Worm (Caenorhabditis elegans): ENCODE measurements around the gene K07B1.7.

Gene K07B1.7

DNA sequence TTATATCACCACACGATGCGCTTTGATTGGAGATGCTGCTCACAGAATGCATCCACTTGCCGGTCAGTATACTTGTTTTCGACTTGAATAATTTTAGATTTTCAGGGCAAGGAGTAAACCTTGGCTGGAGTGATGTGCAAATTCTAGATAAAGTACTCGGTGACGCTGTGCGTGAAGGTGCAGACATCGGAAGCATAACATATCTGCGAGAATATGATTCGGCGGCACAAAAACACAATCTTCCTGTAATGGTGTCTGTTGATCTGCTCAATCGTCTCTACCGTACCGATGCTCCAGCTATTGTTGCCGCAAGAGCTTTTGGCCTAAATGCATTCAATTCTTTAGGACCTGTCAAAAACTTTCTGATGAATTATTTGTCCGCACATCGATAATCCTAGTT lies 8.3 kb downstream of the K07B1.7 start (continued):
- TF ChIP-seq sma-3 (GFP tag; optimal IDR thresholded peaks at IDR 0.05) (peak; percentile 51), ztf-1 (GFP tag; conservative IDR thresholded peaks at IDR 0.05) (no peak), crh-2 (tag; optimal IDR thresholded peaks at IDR 0.05) (no peak), ztf-11 (tag; optimal IDR thresholded peaks at IDR 0.05) (no peak), nhr-6 (tag; optimal IDR thresholded peaks at IDR 0.05) (peak; percentile 2), blmp-1 (tag; optimal IDR thresholded peaks at IDR 0.05; ENCODE audit: insufficient read depth) (no peak)

DNA sequence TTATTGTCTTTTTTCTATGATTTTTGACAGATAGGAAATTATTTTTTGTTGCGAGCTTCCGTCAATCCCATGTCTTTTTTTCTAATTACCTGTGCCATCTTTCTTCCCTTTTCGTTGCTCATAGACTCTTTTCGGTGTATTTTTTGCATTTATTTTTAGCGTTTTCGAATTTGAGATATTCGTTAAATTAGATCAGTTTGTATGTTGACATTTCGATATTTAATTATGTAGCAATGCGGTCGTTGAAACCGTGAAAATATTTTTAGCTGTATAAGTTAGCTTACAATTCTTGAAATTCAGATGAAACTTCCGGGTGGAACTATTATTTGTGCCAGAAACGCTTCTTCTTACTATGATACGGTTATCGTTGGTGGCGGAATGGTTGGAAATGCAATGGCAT lies 10.3 kb downstream of the K07B1.7 start, which contains the start of gene coq-6:
TSS of gene coq-6 (plus strand) at position 301 of the 400 bp plus-strand sequence.
- TF ChIP-seq zag-1 (tag; optimal IDR thresholded peaks at IDR 0.05) (no peak), ztf-4 (tag; optimal IDR thresholded peaks at IDR 0.05) (no peak), peb-1 (tag; optimal IDR thresholded peaks at IDR 0.05) (no peak), elt-1 (tag; optimal IDR thresholded peaks at IDR 0.05) (no peak), nhr-6 (tag; optimal IDR thresholded peaks at IDR 0.05) (no peak), unc-55 (GFP tag; optimal IDR thresholded peaks at IDR 0.05) (no peak), ZK546.5 (tag; optimal IDR thresholded peaks at IDR 0.05) (no peak), snpc-4 (tag; optimal IDR thresholded peaks at IDR 0.05) (no peak), lin-13 (GFP tag; optimal IDR thresholded peaks at IDR 0.05) (no peak), nhr-21 (tag; optimal IDR thresholded peaks at IDR 0.05) (no peak), R02D3.7 (tag; optimal IDR thresholded peaks at IDR 0.05) (no peak), gmeb-1 (tag; optimal IDR thresholded peaks at IDR 0.05) (no peak)

DNA sequence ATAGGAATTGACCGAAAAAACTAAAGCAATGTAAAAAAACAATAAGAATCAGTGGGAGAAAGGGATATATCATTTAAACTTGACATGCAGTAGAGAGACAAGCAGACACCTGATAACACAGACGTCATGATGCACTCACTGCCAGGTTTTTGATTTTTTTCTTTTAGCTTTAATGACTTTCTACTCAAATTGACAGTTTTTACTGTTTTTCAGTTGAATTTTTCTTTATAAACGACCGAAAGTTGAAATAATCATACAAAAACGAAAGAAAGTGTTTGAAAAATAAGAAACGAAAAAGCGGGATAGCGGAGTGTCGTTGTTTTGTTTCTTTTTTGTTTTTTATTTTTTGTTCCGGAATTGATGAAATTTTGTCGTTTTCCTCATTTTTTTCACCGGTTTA lies 12.5 kb downstream of the K07B1.7 start, which contains the start of gene ucp-4:
TSS of gene ucp-4 (plus strand) at position 83 of the 400 bp plus-strand sequence.
- no peak for TF ChIP-seq nhr-12 (tag; optimal IDR thresholded peaks at IDR 0.05)
- TF ChIP-seq sma-3 (GFP tag; optimal IDR thresholded peaks at IDR 0.05), result no peak
- TF ChIP-seq C34F6.9 (tag; optimal IDR thresholded peaks at IDR 0.05), result peak; percentile 37
- TF ChIP-seq egl-27 (tag; optimal IDR thresholded peaks at IDR 0.05), result no peak

DNA sequence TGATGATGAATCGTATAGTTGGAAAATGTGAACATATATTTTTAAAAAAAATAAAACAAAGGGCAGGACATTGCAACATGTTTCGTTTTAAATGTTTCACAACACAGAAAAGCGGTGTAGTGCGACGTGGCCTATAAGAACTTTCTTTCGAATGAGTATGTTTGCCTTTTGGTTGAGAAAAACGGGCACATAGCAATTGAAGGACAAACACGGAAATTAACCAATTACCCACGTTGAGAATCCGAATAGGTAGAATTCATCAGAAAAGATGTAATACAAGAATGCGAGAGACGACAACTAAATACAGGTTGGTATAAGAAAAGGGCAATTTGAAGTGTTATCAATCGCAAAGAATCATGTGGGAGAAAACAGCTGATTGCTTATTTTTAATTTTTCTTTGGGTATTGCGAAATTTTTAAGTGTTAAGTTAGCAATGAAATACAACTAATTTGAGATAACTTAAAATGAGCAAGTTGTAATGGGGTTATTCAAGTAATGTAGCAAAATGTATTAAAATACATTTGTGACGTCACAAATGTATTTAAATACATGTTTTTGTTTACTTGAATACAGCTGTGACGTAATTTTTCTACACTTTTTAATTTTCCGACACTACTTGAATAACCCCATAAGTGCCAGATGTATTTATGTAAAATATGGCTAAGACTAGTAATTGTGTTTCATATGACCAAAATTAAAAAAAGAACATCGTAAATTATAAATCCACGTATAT lies 13.3 kb downstream of the K07B1.7 start, which contains the start of gene acl-14:
TSS of gene acl-14 (minus strand) at position 316 of the 733 bp plus-strand sequence.
- TF ChIP-seq peb-1 (tag; optimal IDR thresholded peaks at IDR 0.05) (no peak), nhr-25 (tag; optimal IDR thresholded peaks at IDR 0.05) (peak; percentile 59), lsy-2 (tag; optimal IDR thresholded peaks at IDR 0.05) (no peak), gmeb-1 (tag; optimal IDR thresholded peaks at IDR 0.05) (peak; percentile 31), skn-1 (tag; optimal IDR thresholded peaks at IDR 0.05) (no peak), sma-9 (GFP tag; optimal IDR thresholded peaks at IDR 0.05) (peak; percentile 18), sma-9 (tag; optimal IDR thresholded peaks at IDR 0.05) (no peak), unc-55 (GFP tag; optimal IDR thresholded peaks at IDR 0.05) (peak; percentile 8), F13H6.1 (tag; optimal IDR thresholded peaks at IDR 0.05) (no peak), unc-62 (GFP tag; optimal IDR thresholded peaks at IDR 0.05) (no peak)

DNA sequence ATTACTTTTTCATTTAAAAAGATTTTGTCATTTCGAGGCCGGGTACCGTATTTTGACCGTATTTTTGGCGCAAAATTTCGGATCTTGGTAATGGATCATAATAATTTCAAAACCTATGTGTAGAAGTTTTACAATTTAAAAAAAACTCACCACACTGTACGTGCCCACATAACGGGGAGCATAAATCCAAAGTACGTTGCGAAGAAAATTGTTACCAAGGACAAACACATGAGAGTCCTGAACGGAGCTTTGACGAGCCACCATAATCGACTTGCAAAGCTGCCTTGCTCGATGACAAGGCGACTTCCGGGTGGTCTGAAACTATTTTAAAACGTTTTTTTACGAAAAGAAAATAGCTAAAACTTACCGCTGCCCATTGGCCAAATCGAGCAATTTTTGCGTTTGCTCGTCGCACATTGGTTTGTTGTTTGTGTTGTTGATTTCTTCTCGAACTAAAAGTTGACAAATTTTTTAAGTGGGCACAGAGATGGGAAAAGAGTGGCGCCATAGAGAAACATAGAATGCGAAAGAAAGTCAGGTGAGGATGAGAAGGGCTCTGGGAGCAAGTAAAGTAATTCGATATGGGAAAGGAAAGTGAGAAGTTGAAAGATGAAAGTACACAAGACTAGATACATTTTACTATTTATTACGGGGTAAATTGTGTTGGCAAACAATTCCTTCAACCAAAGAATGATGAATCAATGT lies 14.0 kb downstream of the K07B1.7 start:
- TF ChIP-seq fos-1 (tag; optimal IDR thresholded peaks at IDR 0.05), result no peak
- TF ChIP-seq lin-13 (GFP tag; optimal IDR thresholded peaks at IDR 0.05), result no peak
- no peak for TF ChIP-seq peb-1 (tag; optimal IDR thresholded peaks at IDR 0.05)
- no peak for TF ChIP-seq lin-11 (tag; optimal IDR thresholded peaks at IDR 0.05)
- no peak for TF ChIP-seq mbf-1 (tag; optimal IDR thresholded peaks at IDR 0.05)
- peak; percentile 48 for TF ChIP-seq F13H6.1 (tag; optimal IDR thresholded peaks at IDR 0.05)
- TF ChIP-seq nhr-129 (tag; optimal IDR thresholded peaks at IDR 0.05), result peak; percentile 7
- no peak for TF ChIP-seq dmd-4 (tag; optimal IDR thresholded peaks at IDR 0.05)
